Worm (Caenorhabditis elegans): Measurements from ENCODE around the gene ZK1055.6.

ce11 chrV:6611504-6611903 lies 9.1 kb upstream of the ZK1055.6 start:
- TF ChIP-seq ham-2 (GFP tag; optimal IDR thresholded peaks at IDR 0.05) (no peak), unc-62 (GFP tag; optimal IDR thresholded peaks at IDR 0.05) (no peak), mls-2 (tag; optimal IDR thresholded peaks at IDR 0.05) (no peak), lin-13 (tag; optimal IDR thresholded peaks at IDR 0.05) (peak; percentile 8), nhr-12 (tag; optimal IDR thresholded peaks at IDR 0.05) (no peak), elt-3 (tag; optimal IDR thresholded peaks at IDR 0.05) (no peak), nhr-76 (tag; optimal IDR thresholded peaks at IDR 0.05) (no peak), nhr-237 (tag; optimal IDR thresholded peaks at IDR 0.05) (no peak), elt-1 (tag; optimal IDR thresholded peaks at IDR 0.05; ENCODE audit: borderline replicate concordance, insufficient read depth) (no peak)

Data from whole organism, mixed stage, embryonic.